Worm (Caenorhabditis elegans): ENCODE results near the gene Y54G2A.32.

Gene Y54G2A.32

ce11 chrIV:2773382-2773979 lies 30.3 kb upstream of the Y54G2A.32 start:
- TF ChIP-seq snpc-4 (tag; optimal IDR thresholded peaks at IDR 0.05) (no peak), skn-1 (tag; optimal IDR thresholded peaks at IDR 0.05) (no peak), lim-7 (GFP tag; IDR thresholded peaks at IDR 0.05) (no peak), nhr-28 (tag; optimal IDR thresholded peaks at IDR 0.05) (peak; percentile 33), mep-1 (tag; optimal IDR thresholded peaks at IDR 0.05) (peak; percentile 29), hlh-30 (tag; optimal IDR thresholded peaks at IDR 0.05; ENCODE audit: insufficient read depth) (peak; percentile 88), aha-1 (tag) (peak; percentile 36), hif-1 (tag; optimal IDR thresholded peaks at IDR 0.05) (no peak), dve-1 (tag; optimal IDR thresholded peaks at IDR 0.05; ENCODE audit: insufficient read depth) (peak; percentile 32), nhr-76 (tag; optimal IDR thresholded peaks at IDR 0.05) (no peak), pha-4 (GFP tag; IDR thresholded peaks at IDR 0.05) (no peak), pha-4 (tag; optimal IDR thresholded peaks at IDR 0.05) (peak; percentile 28), vab-7 (GFP tag; IDR thresholded peaks at IDR 0.05) (no peak), ZK546.5 (tag; optimal IDR thresholded peaks at IDR 0.05) (no peak), daf-8 (GFP tag; IDR thresholded peaks at IDR 0.05) (no peak), daf-16 (GFP tag; optimal IDR thresholded peaks at IDR 0.05) (peak in 1 of 2 experiments; percentile 43), daf-16 (tag; optimal IDR thresholded peaks at IDR 0.05) (no peak), hlh-11 (tag; optimal IDR thresholded peaks at IDR 0.05) (peak; percentile 48), nhr-41 (GFP tag; IDR thresholded peaks at IDR 0.05) (no peak), mdt-29 (GFP tag; IDR thresholded peaks at IDR 0.05) (no peak)

- peak; percentile 69; the same call in 1 of the 2 replicates for TF ChIP-seq ceh-20 (GFP tag; IDR thresholded peaks at IDR 0.05)
- TF ChIP-seq ama-1 (optimal IDR thresholded peaks at IDR 0.05) = peak; percentile 85
- TF ChIP-seq spr-1 (tag; optimal IDR thresholded peaks at IDR 0.05) = peak; percentile 39
- TF ChIP-seq lin-29 (GFP tag; IDR thresholded peaks at IDR 0.05) = peak; percentile 77
- no peak for TF ChIP-seq daf-8 (GFP tag; IDR thresholded peaks at IDR 0.05)
- 0 out of 2 replicates have a peak, but pooled peaks have one; percentile 9 for TF ChIP-seq zip-11 (GFP tag; IDR thresholded peaks at IDR 0.05)
- TF ChIP-seq set-16 (GFP tag; IDR thresholded peaks at IDR 0.05) = peak; percentile 31; the same call in 1 of the 2 replicates
- no peak for TF ChIP-seq aly-2 (tag; optimal IDR thresholded peaks at IDR 0.05)
- peak; percentile 58 for TF ChIP-seq mes-2 (tag; optimal IDR thresholded peaks at IDR 0.05; ENCODE audit: poor library complexity, severe bottlenecking)
- TF ChIP-seq hif-1 (tag; optimal IDR thresholded peaks at IDR 0.05) = peak in 1 of 2 experiments; percentile 43
- 0 out of 2 replicates have a peak, but pooled peaks have one; percentile 10 for TF ChIP-seq madf-9 (GFP tag; conservative IDR thresholded peaks at IDR 0.05)
- peak; percentile 80 for TF ChIP-seq pha-4 (GFP tag; IDR thresholded peaks at IDR 0.05)
- TF ChIP-seq pha-4 (tag; optimal IDR thresholded peaks at IDR 0.05) = peak; percentile 92
- TF ChIP-seq tra-1 (GFP tag; IDR thresholded peaks at IDR 0.05) = no peak
- TF ChIP-seq nhr-77 (tag; optimal IDR thresholded peaks at IDR 0.05) = peak; percentile 85
- TF ChIP-seq attf-4 (tag; optimal IDR thresholded peaks at IDR 0.05) = no peak
- TF ChIP-seq fkh-10 (GFP tag; optimal IDR thresholded peaks at IDR 0.05) = no peak
- TF ChIP-seq dpl-1 (GFP tag; optimal IDR thresholded peaks at IDR 0.05) = peak; percentile 28
- no peak for TF ChIP-seq Y105C5A.15 (GFP tag; IDR thresholded peaks at IDR 0.05)
- TF ChIP-seq snpc-1.2 (GFP tag; IDR thresholded peaks at IDR 0.05) = no peak
- TF ChIP-seq nhr-25 (tag; optimal IDR thresholded peaks at IDR 0.05; ENCODE audit: borderline replicate concordance, insufficient read depth) = no peak
- no peak for TF ChIP-seq zfp-2 (tag; optimal IDR thresholded peaks at IDR 0.05)
- TF ChIP-seq nhr-237 (tag; optimal IDR thresholded peaks at IDR 0.05) = no peak
- peak; percentile 15; the same call in 1 of the 2 replicates for TF ChIP-seq lin-1 (GFP tag; IDR thresholded peaks at IDR 0.05)
- no peak for TF ChIP-seq php-3 (GFP tag; IDR thresholded peaks at IDR 0.05)
- TF ChIP-seq ceh-32 (tag; optimal IDR thresholded peaks at IDR 0.05; ENCODE audit: poor library complexity) = no peak
- TF ChIP-seq ceh-62 (tag; optimal IDR thresholded peaks at IDR 0.05) = no peak
- no peak for TF ChIP-seq R02D3.7 (tag; optimal IDR thresholded peaks at IDR 0.05)
- TF ChIP-seq saeg-2 (GFP tag; IDR thresholded peaks at IDR 0.05) = no peak
- TF ChIP-seq lin-38 (GFP tag; IDR thresholded peaks at IDR 0.05) = peak; percentile 41; the same call in 1 of the 2 replicates
- no peak for TF ChIP-seq lir-3 (tag; optimal IDR thresholded peaks at IDR 0.05)
- no peak for TF ChIP-seq F37D6.2 (tag; optimal IDR thresholded peaks at IDR 0.05)
- TF ChIP-seq daf-12 (tag; optimal IDR thresholded peaks at IDR 0.05) = no peak
- peak; percentile 49; the same call in 1 of the 2 replicates for TF ChIP-seq ctbp-1 (GFP tag; IDR thresholded peaks at IDR 0.05)
- peak; percentile 92 for TF ChIP-seq dve-1 (tag; optimal IDR thresholded peaks at IDR 0.05; ENCODE audit: insufficient read depth)
Measured at ce11 chrIV:2774500-2774899, 29.3 kb upstream of the Y54G2A.32 start.
